Fruit fly (Drosophila melanogaster): ENCODE results near the gene CG10616.

DNA sequence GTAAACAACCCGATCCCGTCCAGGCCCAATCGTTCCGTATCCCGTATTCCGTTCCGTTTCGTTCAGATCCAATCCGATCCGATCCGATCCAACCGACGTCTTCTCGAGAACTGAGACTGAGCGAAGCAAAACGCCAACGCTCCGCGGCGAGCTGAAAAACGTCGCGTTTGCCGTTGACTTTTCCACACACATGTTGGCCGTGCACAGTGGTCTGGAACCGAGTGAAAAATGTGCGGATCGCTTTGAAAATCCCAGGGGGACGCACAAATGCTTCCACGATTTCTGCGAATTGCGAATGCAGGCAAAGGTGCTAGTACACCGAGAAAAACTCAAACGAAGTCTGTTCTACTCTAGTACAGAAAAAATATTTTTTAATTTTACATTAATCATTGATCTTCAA, 13.4 kb downstream of the CG10616 start, which contains the start of gene CG10663:
- TF ChIP-seq Pif1B (GFP tag; optimal IDR thresholded peaks at IDR 0.05): no peak
- peak; percentile 77 for TF ChIP-seq CG4496 (GFP tag; IDR thresholded peaks at IDR 0.05)
- TF ChIP-seq D1 (tag; optimal IDR thresholded peaks at IDR 0.05): no peak
- no peak for TF ChIP-seq CG17806 (tag; optimal IDR thresholded peaks at IDR 0.05)
- TF ChIP-seq CG8159 (tag; optimal IDR thresholded peaks at IDR 0.05): no peak
- TF ChIP-seq fd96Ca (GFP tag; IDR thresholded peaks at IDR 0.05): no peak; the same call in 2 of the 3 replicates
- TF ChIP-seq Pif1A (GFP tag; optimal IDR thresholded peaks at IDR 0.05): no peak
- TF ChIP-seq CG9948 (tag; optimal IDR thresholded peaks at IDR 0.05): no peak
- TF ChIP-seq CG12605 (GFP tag; IDR thresholded peaks at IDR 0.05): no peak
- TF ChIP-seq gl (tag; optimal IDR thresholded peaks at IDR 0.05): no peak
